Fruit fly (Drosophila melanogaster) whole organism, embryonic: ENCODE data around the gene pps.

Experiments
- ATbp ChIP-seq: fragments of 200-800 bp; sonication (Bioruptor generic); optimal IDR thresholded peaks from 2 replicates; lab custom pipeline; 2017; ENCODE audit warnings: missing biosample characterization, mild to moderate bottlenecking, missing genetic modification characterization, missing genetic modification reagents
- Atf3 ChIP-seq: fragments of 200-800 bp; sonication (Bioruptor generic); optimal IDR thresholded peaks from 3 replicates; lab custom pipeline; 2016; ENCODE audit warnings: missing biosample characterization, missing genetic modification characterization
- BtbVII ChIP-seq: fragments of 200-800 bp; sonication (Bioruptor generic); optimal IDR thresholded peaks from 3 replicates; lab custom pipeline; 2017; ENCODE audit warnings: missing biosample characterization, mild to moderate bottlenecking, missing genetic modification characterization
- CG11456 ChIP-seq: fragments of 200-800 bp; sonication (Bioruptor generic); IDR thresholded peaks from 3 replicates; pipeline ENCODE4 v1.3.6; 2022; ENCODE audit warnings: missing biosample characterization, missing genetic modification characterization
- CG12071 ChIP-seq: fragments of 200-800 bp; sonication (Bioruptor generic); optimal IDR thresholded peaks from 3 replicates; lab custom pipeline; 2018; ENCODE audit warnings: missing biosample characterization, mild to moderate bottlenecking, missing genetic modification characterization
- CG12391 ChIP-seq: fragments of 200-800 bp; sonication (Bioruptor generic); optimal IDR thresholded peaks from 3 replicates; lab custom pipeline; 2018; ENCODE audit warnings: missing biosample characterization, mild to moderate bottlenecking, missing genetic modification characterization, moderate library complexity
- CG1832 ChIP-seq: fragments of 200-800 bp; sonication (Bioruptor generic); optimal IDR thresholded peaks from 2 replicates; lab custom pipeline; 2017; ENCODE audit warnings: missing biosample characterization, mild to moderate bottlenecking, missing genetic modification characterization, inconsistent platforms
- CG18476 ChIP-seq: fragments of 200-800 bp; sonication (Bioruptor generic); optimal IDR thresholded peaks from 2 replicates; lab custom pipeline; 2016; ENCODE audit warnings: missing biosample characterization, mild to moderate bottlenecking, missing genetic modification characterization
- CG2116 ChIP-seq: fragments of 200-800 bp; sonication (Bioruptor generic); optimal IDR thresholded peaks from 3 replicates; lab custom pipeline; 2018; ENCODE audit warnings: missing biosample characterization, mild to moderate bottlenecking, missing genetic modification characterization
- CG2889 ChIP-seq: fragments of 200-800 bp; sonication (Bioruptor generic); IDR thresholded peaks from 3 replicates; pipeline ENCODE4 v1.3.6; 2022; ENCODE audit warnings: missing biosample characterization, missing genetic modification characterization
- CG30431 ChIP-seq: fragments of 200-800 bp; sonication (Bioruptor generic); optimal IDR thresholded peaks from 2 replicates; lab custom pipeline; 2017; ENCODE audit warnings: missing biosample characterization, missing genetic modification characterization
- CG31365 ChIP-seq: fragments of 200-800 bp; sonication (Bioruptor generic); optimal IDR thresholded peaks from 2 replicates; lab custom pipeline; 2018; ENCODE audit warnings: missing biosample characterization, mild to moderate bottlenecking, missing genetic modification characterization
- CG32767 ChIP-seq: fragments of 200-800 bp; sonication (Bioruptor generic); IDR thresholded peaks from 2 replicates; pipeline ENCODE4 v1.3.6; 2022; ENCODE audit warnings: missing biosample characterization, missing genetic modification characterization
- CG5953 ChIP-seq: fragments of 200-800 bp; sonication (Bioruptor generic); IDR thresholded peaks from 2 replicates; pipeline ENCODE4 v1.3.6; 2022; ENCODE audit warnings: missing biosample characterization, missing genetic modification characterization
- CG8765 ChIP-seq: fragments of 200-800 bp; sonication (Bioruptor generic); IDR thresholded peaks from 2 replicates; pipeline ENCODE4 v1.3.6; 2022; ENCODE audit warnings: missing biosample characterization, missing genetic modification characterization
- CoRest ChIP-seq: fragments of 200-800 bp; sonication (Bioruptor generic); optimal IDR thresholded peaks from 3 replicates; lab custom pipeline; 2018; ENCODE audit warnings: missing biosample characterization, mild to moderate bottlenecking, missing genetic modification characterization, moderate library complexity
- Doc3 ChIP-seq: fragments of 200-800 bp; sonication (Bioruptor generic); IDR thresholded peaks from 3 replicates; pipeline ENCODE4 v1.3.6; 2022; ENCODE audit warnings: missing biosample characterization, missing genetic modification characterization; ENCODE audit not compliant: partially characterized antibody
- Fer2 ChIP-seq: fragments of 200-800 bp; sonication (Bioruptor generic); optimal IDR thresholded peaks from 2 replicates; lab custom pipeline; 2018; ENCODE audit warnings: missing biosample characterization, mild to moderate bottlenecking, missing genetic modification characterization, moderate library complexity
- Hr78 ChIP-seq, 2 experiments: fragments of 200-800 bp in 1 of 2; fragments of >200 bp in 1 of 2; sonication (Bioruptor generic) in 1 of 2; optimal IDR thresholded peaks; 2 replicates each; lab custom pipeline; 2017 to 2019; ENCODE audit warnings: missing biosample characterization in 2 of 2, missing genetic modification characterization in 2 of 2, mild to moderate bottlenecking in 1 of 2, moderate library complexity in 1 of 2
- Jarid2 ChIP-seq: fragments of 200-800 bp; sonication (Bioruptor generic); optimal IDR thresholded peaks from 3 replicates; lab custom pipeline; 2017; ENCODE audit warnings: mild to moderate bottlenecking, missing biosample characterization, missing genetic modification reagents, missing genetic modification characterization
- Med ChIP-seq: fragments of 200-800 bp; sonication (Bioruptor generic); peaks from one replicate; lab custom pipeline; 2016; ENCODE audit warnings: missing biosample characterization, missing genetic modification characterization, mild to moderate bottlenecking, inconsistent platforms, moderate library complexity
- Oli ChIP-seq: fragments of 200-800 bp; sonication (Bioruptor generic); optimal IDR thresholded peaks from 2 replicates; lab custom pipeline; 2018; ENCODE audit warnings: missing biosample characterization, mild to moderate bottlenecking, missing genetic modification characterization, moderate library complexity
- Opbp ChIP-seq: fragments of 200-800 bp; sonication (Bioruptor generic); IDR thresholded peaks from 3 replicates; pipeline ENCODE4 v1.3.6; 2022; ENCODE audit warnings: missing biosample characterization, missing genetic modification characterization; ENCODE audit not compliant: partially characterized antibody
- Rfx ChIP-seq: fragments of 200-800 bp; sonication (Bioruptor generic); IDR thresholded peaks from 2 replicates; pipeline ENCODE4 v1.3.6; 2022; ENCODE audit warnings: missing biosample characterization, missing genetic modification characterization
- ac ChIP-seq: fragments of 200-800 bp; sonication (Bioruptor generic); optimal IDR thresholded peaks from 3 replicates; lab custom pipeline; 2017; ENCODE audit warnings: missing biosample characterization, mild to moderate bottlenecking, missing genetic modification characterization
- cg ChIP-seq: fragments of 200-800 bp; sonication (Bioruptor generic); optimal IDR thresholded peaks from 3 replicates; lab custom pipeline; 2019; ENCODE audit warnings: missing biosample characterization, mild to moderate bottlenecking, missing genetic modification characterization, moderate library complexity
- dysf ChIP-seq: fragments of 200-800 bp; sonication (Bioruptor generic); IDR thresholded peaks from 3 replicates; pipeline ENCODE4 v1.3.6; 2022; ENCODE audit warnings: missing biosample characterization, missing genetic modification characterization
- ems ChIP-seq: fragments of 200-800 bp; sonication (Bioruptor generic); optimal IDR thresholded peaks from 3 replicates; lab custom pipeline; 2016; ENCODE audit warnings: missing biosample characterization, missing genetic modification characterization
- fru ChIP-seq: fragments of >200 bp; optimal IDR thresholded peaks from 2 replicates; lab custom pipeline; 2017
- grn ChIP-seq: fragments of 200-800 bp; sonication (Bioruptor generic); optimal IDR thresholded peaks from 3 replicates; lab custom pipeline; 2017; ENCODE audit warnings: missing biosample characterization, missing genetic modification characterization
- hkb ChIP-seq, 2 experiments: fragments of 200-800 bp in 1 of 2; fragments of >200 bp in 1 of 2; sonication (Bioruptor generic) in 1 of 2; IDR thresholded peaks in 1 of 2; optimal IDR thresholded peaks in 1 of 2; 2 replicates each; pipeline versions ENCODE4 v1.3.6 to Lab custom; 2017 to 2022; ENCODE audit warnings: missing biosample characterization in 1 of 2, missing genetic modification characterization in 1 of 2
- lov ChIP-seq, 2 experiments: fragments of 200-800 bp in 1 of 2; fragments of >200 bp in 1 of 2; sonication (Bioruptor generic) in 1 of 2; IDR thresholded peaks in 1 of 2; optimal IDR thresholded peaks in 1 of 2; 2 replicates in 1 of 2; 3 replicates in 1 of 2; pipeline versions ENCODE4 v1.3.6 to Lab custom; 2017 to 2022; ENCODE audit warnings: missing biosample characterization in 1 of 2, missing genetic modification characterization in 1 of 2
- maf-S ChIP-seq: fragments of 200-800 bp; sonication (Bioruptor generic); optimal IDR thresholded peaks from 2 replicates; lab custom pipeline; 2016; ENCODE audit warnings: missing biosample characterization, missing genetic modification characterization
- mam ChIP-seq: fragments of 200-800 bp; sonication (Bioruptor generic); optimal IDR thresholded peaks from 3 replicates; lab custom pipeline; 2016; ENCODE audit warnings: missing biosample characterization, missing genetic modification characterization
- mirr ChIP-seq: fragments of 200-800 bp; sonication (Bioruptor generic); optimal IDR thresholded peaks from 3 replicates; lab custom pipeline; 2018; ENCODE audit warnings: missing biosample characterization, mild to moderate bottlenecking, missing genetic modification characterization
- nerfin-1 ChIP-seq: fragments of 200-800 bp; sonication (Bioruptor generic); optimal IDR thresholded peaks from 3 replicates; lab custom pipeline; 2019; ENCODE audit warnings: missing biosample characterization, mild to moderate bottlenecking, missing genetic modification characterization, moderate library complexity
- otp ChIP-seq: fragments of 200-800 bp; sonication (Bioruptor generic); IDR thresholded peaks from 3 replicates; pipeline ENCODE4, ENCODE4 v1.3.6; 2022; ENCODE audit warnings: missing biosample characterization, missing genetic modification characterization
- pan ChIP-seq, 4 experiments: fragments of >200 bp in 3 of 4; fragments of 200-800 bp in 1 of 4; sonication (Bioruptor generic) in 1 of 4; optimal IDR thresholded peaks in 3 of 4; IDR thresholded peaks in 1 of 4; 2 replicates each; pipeline versions ENCODE4 v1.3.6 to Lab custom; 2017 to 2022; ENCODE audit warnings: missing biosample characterization in 2 of 4, missing genetic modification characterization in 2 of 4, mixed read lengths in 1 of 4
- phol ChIP-seq: fragments of 200-800 bp; sonication (Bioruptor generic); optimal IDR thresholded peaks from 3 replicates; lab custom pipeline; 2018; ENCODE audit warnings: missing biosample characterization, mild to moderate bottlenecking, missing genetic modification characterization, moderate library complexity
- row ChIP-seq: fragments of 200-800 bp; sonication (Bioruptor generic); IDR thresholded peaks from 3 replicates; pipeline ENCODE4 v1.3.6; 2022; ENCODE audit warnings: missing biosample characterization, missing genetic modification characterization
- sob ChIP-seq: fragments of 200-800 bp; sonication (Bioruptor generic); IDR thresholded peaks from 2 replicates; pipeline ENCODE4 v1.3.6; 2022; ENCODE audit warnings: missing biosample characterization, missing genetic modification characterization
- sr ChIP-seq: fragments of 200-800 bp; sonication (Bioruptor generic); IDR thresholded peaks from 3 replicates; pipeline ENCODE4 v1.3.6; 2022; ENCODE audit warnings: missing biosample characterization, missing genetic modification characterization
- sug ChIP-seq: fragments of 200-800 bp; optimal IDR thresholded peaks from 2 replicates; lab custom pipeline; 2019; ENCODE audit warnings: missing biosample characterization, mild to moderate bottlenecking, missing genetic modification characterization, moderate library complexity
- tx ChIP-seq: fragments of 200-800 bp; sonication (Bioruptor generic); optimal IDR thresholded peaks from 2 replicates; lab custom pipeline; 2016; ENCODE audit warnings: missing biosample characterization, missing genetic modification characterization
- zf30C ChIP-seq: fragments of 200-800 bp; sonication (Bioruptor generic); optimal IDR thresholded peaks from 3 replicates; lab custom pipeline; 2018; ENCODE audit warnings: missing biosample characterization, mild to moderate bottlenecking, missing genetic modification characterization
- zfh1 ChIP-seq: fragments of 200-800 bp; sonication (Bioruptor generic); IDR thresholded peaks from 3 replicates; pipeline ENCODE4 v1.3.6; 2022; ENCODE audit warnings: missing biosample characterization, missing genetic modification characterization

The pps gene

dm6 chr3R:12448889-12449314 lies 35.3 kb downstream of the pps start, which contains the start of gene CG18549 (continued):
- peak; percentile 85 for TF ChIP-seq Doc3 (GFP tag; lab: Robert Waterston, UW)
- peak; percentile 100 for TF ChIP-seq nerfin-1 (tag; lab: Kevin White, UChicago)
- peak; percentile 100 for TF ChIP-seq CG32767 (GFP tag; lab: Robert Waterston, UW)
- TF ChIP-seq CG18476 = peak; percentile 99
- peak; percentile 95 for TF ChIP-seq CG31365 (tag; lab: Kevin White, UChicago)
- TF ChIP-seq ems (GFP tag; lab: Kevin White, UChicago) = peak; percentile 100
- peak; percentile 98 for TF ChIP-seq CG8765 (GFP tag; lab: Robert Waterston, UW)
- TF ChIP-seq mam (GFP tag; lab: Kevin White, UChicago) = peak; percentile 99
- TF ChIP-seq tx (GFP tag; lab: Kevin White, UChicago) = peak; percentile 99
- peak; percentile 98 for TF ChIP-seq ac (GFP tag; lab: Kevin White, UChicago)
- peak; percentile 99 for TF ChIP-seq maf-S (GFP tag; lab: Kevin White, UChicago)
- peak; percentile 99 for TF ChIP-seq Fer2
- TF ChIP-seq lov (optimal IDR thresholded peaks at IDR 0.05; lab: Kevin White, UChicago) = no peak
- TF ChIP-seq lov (GFP tag; IDR thresholded peaks at IDR 0.05; lab: Robert Waterston, UW) = peak; percentile 100
- peak; percentile 99 for TF ChIP-seq Atf3 (GFP tag; lab: Kevin White, UChicago)
- TF ChIP-seq, all 482 proteins: peak for 464

dm6 chr3R:12449617-12450242 lies 36.1 kb downstream of the pps start:
- peak; percentile 14; the same call in 1 of the 3 replicates for TF ChIP-seq row (GFP tag; lab: Robert Waterston, UW)
- TF ChIP-seq grn (GFP tag; lab: Kevin White, UChicago) = no peak
- TF ChIP-seq CG18476 = no peak
- no peak for TF ChIP-seq BtbVII (GFP tag; lab: Kevin White, UChicago)
- TF ChIP-seq zf30C (GFP tag; lab: Kevin White, UChicago) = peak; percentile 72
- 0 out of 3 replicates have a peak, but pooled peaks have one; percentile 25 for TF ChIP-seq Opbp
- TF ChIP-seq pan (optimal IDR thresholded peaks at IDR 0.05; lab: Kevin White, UChicago) = no peak
- peak in 1 of 2 experiments; percentile 7 for TF ChIP-seq pan (GFP tag; optimal IDR thresholded peaks at IDR 0.05 in 1 of 2, IDR thresholded peaks at IDR 0.05 in 1 of 2)
- no peak for TF ChIP-seq hkb (optimal IDR thresholded peaks at IDR 0.05; lab: Kevin White, UChicago)
- no peak for TF ChIP-seq hkb (GFP tag; IDR thresholded peaks at IDR 0.05; lab: Robert Waterston, UW)
- TF ChIP-seq zfh1 = no peak
- peak in 1 of 2 experiments; percentile 62 for TF ChIP-seq Hr78 (GFP tag; optimal IDR thresholded peaks at IDR 0.05; lab: Kevin White, UChicago)
- TF ChIP-seq CG5953 (GFP tag; lab: Robert Waterston, UW) = 0 out of 2 replicates have a peak, but pooled peaks have one; percentile 19
- peak; percentile 18 for TF ChIP-seq CG12071
- peak; percentile 12; the same call in 1 of the 2 replicates for TF ChIP-seq Rfx (GFP tag; lab: Robert Waterston, UW)
- TF ChIP-seq mirr (GFP tag; lab: Kevin White, UChicago) = peak; percentile 55
- no peak for TF ChIP-seq dysf (GFP tag; lab: Robert Waterston, UW)
- no peak for TF ChIP-seq CG12391 (tag; lab: Kevin White, UChicago)
- peak; percentile 15 for TF ChIP-seq CG1832
- no peak for TF ChIP-seq phol (tag; lab: Kevin White, UChicago)
- no peak for TF ChIP-seq CG2116
- TF ChIP-seq Oli (tag; lab: Kevin White, UChicago) = no peak
- TF ChIP-seq Med (GFP tag; lab: Kevin White, UChicago) = peak; percentile 75
- TF ChIP-seq CG11456 (GFP tag; lab: Robert Waterston, UW) = 0 out of 3 replicates have a peak, but pooled peaks have one; percentile 3
- 0 out of 2 replicates have a peak, but pooled peaks have one; percentile 21 for TF ChIP-seq sob (GFP tag; lab: Robert Waterston, UW)
- no peak for TF ChIP-seq fru (lab: Kevin White, UChicago)
- peak; percentile 76; the same call in 2 of the 3 replicates for TF ChIP-seq sr (GFP tag; lab: Robert Waterston, UW)
- peak; percentile 20 for TF ChIP-seq ATbp (GFP tag; lab: Kevin White, UChicago)
- no peak for TF ChIP-seq sug (tag; lab: Kevin White, UChicago)
- no peak for TF ChIP-seq CG2889 (GFP tag; lab: Robert Waterston, UW)
- 0 out of 3 replicates have a peak, but pooled peaks have one; percentile 3 for TF ChIP-seq otp (GFP tag; lab: Robert Waterston, UW)
- no peak for TF ChIP-seq CoRest (tag; lab: Kevin White, UChicago)
- no peak for TF ChIP-seq Jarid2 (GFP tag; lab: Kevin White, UChicago)
- no peak for TF ChIP-seq CG30431 (GFP tag; lab: Kevin White, UChicago)
- peak; percentile 33 for TF ChIP-seq cg (GFP tag; lab: Kevin White, UChicago)
